Fruit fly (Drosophila melanogaster) S2 (cell line): Measurements from ENCODE around the gene slpr.

Experiments
- CG8478 ChIP-seq: fragments of >200 bp; optimal IDR thresholded peaks from 2 replicates; lab custom pipeline; 2018
- CTCF ChIP-seq, 2 experiments: fragments of >200 bp; optimal IDR thresholded peaks; 2 replicates each; lab custom pipeline; 2018

- TF ChIP-seq CG8478 (lab: Kevin White, UChicago) = no peak
- TF ChIP-seq CTCF (optimal IDR thresholded peaks at IDR 0.05; lab: Kevin White, UChicago) = no peak
Observed at dm6 chrX:8159754-8160153, 17.2 kb downstream of the slpr start, which contains the start of gene CG15337.
